Fruit fly (Drosophila melanogaster) Kc167 (cell line): Measurements from ENCODE around the gene CG42588.

Experiments used
- Myc ChIP-seq: fragments of >200 bp; optimal IDR thresholded peaks from 2 replicates; lab custom pipeline; 2017; ENCODE audit warnings: missing external identifiers
- Sin3A ChIP-seq: fragments of >200 bp; optimal IDR thresholded peaks from 2 replicates; lab custom pipeline; 2018; ENCODE audit warnings: missing external identifiers
- h ChIP-seq: fragments of >200 bp; optimal IDR thresholded peaks from 3 replicates; lab custom pipeline; 2018; ENCODE audit warnings: missing external identifiers
- insv ChIP-seq: fragments of >200 bp; optimal IDR thresholded peaks from 3 replicates; lab custom pipeline; 2018; ENCODE audit warnings: missing external identifiers
- psq ChIP-seq: fragments of >200 bp; optimal IDR thresholded peaks from 2 replicates; lab custom pipeline; 2017; ENCODE audit warnings: missing external identifiers
- ttk ChIP-seq: sonication (Bioruptor generic); optimal IDR thresholded peaks from 2 replicates; lab custom pipeline; 2017; ENCODE audit warnings: missing external identifiers

The CG42588 gene

DNA sequence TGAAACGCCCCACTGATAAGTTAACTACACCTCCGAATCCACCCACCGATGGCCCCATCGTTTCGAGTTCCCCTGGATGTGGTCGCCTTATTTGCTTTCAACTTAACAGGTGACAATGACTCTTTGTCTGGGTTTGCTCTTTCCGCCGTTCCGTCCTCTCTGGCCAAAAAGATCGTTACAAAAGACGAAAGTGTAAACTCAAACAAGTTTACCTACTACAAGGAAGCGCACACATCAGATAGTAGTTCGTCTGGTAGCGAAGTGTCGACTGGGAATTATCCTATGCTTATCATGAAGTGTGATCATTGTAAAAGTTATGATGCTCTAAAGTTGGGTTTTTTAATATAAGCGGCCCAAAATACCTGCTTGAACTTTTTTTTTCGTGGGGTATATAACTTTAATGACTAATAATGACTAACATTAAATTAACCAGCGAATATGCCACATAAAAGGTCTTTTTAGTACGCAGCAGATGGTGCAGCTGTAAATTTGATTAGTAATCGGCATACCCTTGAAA, 15.2 kb upstream of the CG42588 start:
- TF ChIP-seq ttk (lab: Kevin White, UChicago): no peak
- no peak for TF ChIP-seq Sin3A (lab: Kevin White, UChicago)
- TF ChIP-seq insv (lab: Kevin White, UChicago): no peak
- TF ChIP-seq h (lab: Kevin White, UChicago): no peak
- TF ChIP-seq psq: no peak
- TF ChIP-seq Myc (lab: Kevin White, UChicago): no peak

DNA sequence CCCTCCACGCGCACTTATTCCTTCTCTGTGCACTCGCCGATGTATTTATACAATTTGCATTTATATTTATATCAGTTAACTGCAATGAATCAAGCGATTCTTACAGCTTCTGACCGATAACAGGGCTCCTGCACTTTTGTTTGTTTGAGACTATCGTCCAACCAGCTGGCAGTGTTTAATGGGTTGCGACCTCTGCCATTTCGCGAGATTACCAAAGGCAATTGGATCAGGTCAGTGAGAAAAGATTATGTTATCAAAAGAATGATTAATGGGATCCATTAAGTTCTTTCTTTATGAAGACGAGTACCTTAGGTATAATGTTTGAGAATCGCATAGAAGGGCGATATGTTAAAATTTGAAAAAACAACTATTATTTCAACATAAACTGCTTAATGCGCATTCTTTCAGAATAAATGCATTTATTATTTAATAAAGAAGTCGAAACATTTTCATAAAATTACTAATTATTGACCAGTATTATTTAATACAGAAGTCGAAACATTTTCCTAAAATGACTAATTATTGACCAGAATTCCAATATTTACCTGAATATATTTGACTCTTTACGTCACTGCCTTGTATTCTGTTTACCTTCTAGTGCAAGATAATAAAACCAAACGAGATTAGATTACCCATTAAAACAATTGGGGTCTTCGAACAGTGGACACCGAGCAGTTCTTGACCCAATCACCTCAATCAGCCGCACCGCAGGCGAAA, 14.5 kb upstream of the CG42588 start:
- no peak for TF ChIP-seq ttk (lab: Kevin White, UChicago)
- TF ChIP-seq Myc (lab: Kevin White, UChicago): no peak
- TF ChIP-seq insv (lab: Kevin White, UChicago): no peak
- TF ChIP-seq psq: no peak
- no peak for TF ChIP-seq Sin3A (lab: Kevin White, UChicago)
- no peak for TF ChIP-seq h (lab: Kevin White, UChicago)

DNA sequence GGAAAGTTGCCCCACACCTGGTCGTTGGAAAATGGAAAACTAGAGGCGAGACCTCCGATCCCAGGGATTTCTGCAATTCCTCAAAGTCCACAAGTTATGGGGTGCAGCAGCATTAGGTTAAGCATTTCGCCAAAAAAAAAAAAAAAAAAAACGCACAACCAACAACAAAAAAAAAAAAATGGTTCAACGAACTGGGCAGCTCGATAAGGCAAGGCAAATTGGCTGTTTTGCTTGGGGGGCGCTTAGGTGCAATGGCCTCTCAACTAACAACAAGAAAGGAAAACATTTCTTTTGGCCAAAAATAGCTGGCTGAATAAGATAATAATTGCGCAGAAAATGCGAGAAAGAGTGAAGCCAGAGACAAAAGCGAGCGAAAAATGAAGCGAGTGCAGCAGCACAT, 13.9 kb upstream of the CG42588 start:
- no peak for TF ChIP-seq ttk (lab: Kevin White, UChicago)
- no peak for TF ChIP-seq psq

dm6 chr3L:12802443-12802865, 11.6 kb upstream of the CG42588 start:
- TF ChIP-seq ttk (lab: Kevin White, UChicago): no peak
- TF ChIP-seq Sin3A (lab: Kevin White, UChicago): no peak
- TF ChIP-seq Myc (lab: Kevin White, UChicago): no peak
- TF ChIP-seq h (lab: Kevin White, UChicago): no peak
- TF ChIP-seq psq: no peak
- TF ChIP-seq insv (lab: Kevin White, UChicago): no peak

- TF ChIP-seq psq (no peak), h (lab: Kevin White, UChicago) (no peak)
Measured at dm6 chr3L:12803159-12804034, 10.7 kb upstream of the CG42588 start.

dm6 chr3L:12804035-12804729, 9.9 kb upstream of the CG42588 start:
- no peak for TF ChIP-seq h (lab: Kevin White, UChicago)
- TF ChIP-seq psq: no peak
- TF ChIP-seq Myc (lab: Kevin White, UChicago): no peak
- TF ChIP-seq ttk (lab: Kevin White, UChicago): no peak
- no peak for TF ChIP-seq Sin3A (lab: Kevin White, UChicago)
- no peak for TF ChIP-seq insv (lab: Kevin White, UChicago)

DNA sequence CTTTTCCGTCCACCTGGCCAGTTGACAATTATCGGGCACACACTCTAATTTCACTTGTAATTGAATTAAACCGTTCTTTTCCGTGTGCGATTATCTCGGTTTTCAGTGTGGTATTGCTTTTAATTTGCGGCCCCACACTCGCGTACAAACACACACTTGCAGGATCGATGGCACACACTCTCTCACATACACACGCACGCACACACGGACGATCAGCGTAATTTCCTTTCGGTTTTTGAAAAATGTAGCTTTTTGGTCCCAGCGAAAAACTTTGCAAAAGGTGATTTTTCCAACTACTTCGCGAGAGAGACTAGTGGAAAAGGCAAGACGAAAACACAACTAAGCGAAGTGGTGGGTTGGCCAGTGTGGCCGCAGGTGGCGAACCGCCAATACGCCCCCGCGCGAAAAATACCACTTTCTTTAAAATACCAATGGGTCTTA, 9.3 kb upstream of the CG42588 start, which contains the start of gene Atg1:
TSS of gene Atg1 (minus strand) at position 387 of the 441 bp plus-strand sequence.
- TF ChIP-seq psq (no peak), insv (lab: Kevin White, UChicago) (no peak), Myc (lab: Kevin White, UChicago) (no peak), ttk (lab: Kevin White, UChicago) (no peak), Sin3A (lab: Kevin White, UChicago) (no peak), h (lab: Kevin White, UChicago) (no peak)

dm6 chr3L:12805660-12806289, 8.3 kb upstream of the CG42588 start, which contains the start of gene Sap130:
Gene Sap130, plus strand, starts transcription at chr3L:12805902.
- no peak for TF ChIP-seq Sin3A (lab: Kevin White, UChicago)
- TF ChIP-seq insv (lab: Kevin White, UChicago): no peak
- no peak for TF ChIP-seq Myc (lab: Kevin White, UChicago)

DNA sequence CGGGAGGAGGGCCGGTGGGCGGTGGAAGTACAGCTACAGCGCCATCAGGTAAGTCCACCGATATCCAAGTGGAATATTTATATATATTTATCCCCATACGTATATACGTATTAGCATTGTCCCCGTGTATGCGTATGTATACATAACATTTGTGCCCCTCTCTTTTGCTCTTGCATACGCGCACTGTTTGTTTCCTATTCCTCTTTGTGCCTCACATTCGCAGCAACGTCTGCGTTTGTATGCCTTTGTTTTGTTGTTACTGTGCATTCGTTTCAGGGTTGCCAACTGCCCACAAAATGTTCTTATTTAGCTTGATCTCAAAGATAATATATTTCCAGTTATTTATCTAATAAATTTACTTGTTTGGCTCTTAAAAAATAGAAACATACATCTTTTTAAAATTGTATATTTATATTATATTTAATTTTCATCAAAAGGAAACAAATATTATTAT, 7.7 kb upstream of the CG42588 start:
- TF ChIP-seq insv (lab: Kevin White, UChicago) (no peak), psq (peak; percentile 97)

- no peak for TF ChIP-seq Myc (lab: Kevin White, UChicago)
- TF ChIP-seq insv (lab: Kevin White, UChicago): no peak
- TF ChIP-seq psq: no peak
- no peak for TF ChIP-seq ttk (lab: Kevin White, UChicago)
- no peak for TF ChIP-seq Sin3A (lab: Kevin White, UChicago)
- no peak for TF ChIP-seq h (lab: Kevin White, UChicago)
Measured at dm6 chr3L:12808421-12808820, 5.6 kb upstream of the CG42588 start, which contains the start of gene CG32110. Gene CG32110, plus strand, starts transcription at chr3L:12808721.

DNA sequence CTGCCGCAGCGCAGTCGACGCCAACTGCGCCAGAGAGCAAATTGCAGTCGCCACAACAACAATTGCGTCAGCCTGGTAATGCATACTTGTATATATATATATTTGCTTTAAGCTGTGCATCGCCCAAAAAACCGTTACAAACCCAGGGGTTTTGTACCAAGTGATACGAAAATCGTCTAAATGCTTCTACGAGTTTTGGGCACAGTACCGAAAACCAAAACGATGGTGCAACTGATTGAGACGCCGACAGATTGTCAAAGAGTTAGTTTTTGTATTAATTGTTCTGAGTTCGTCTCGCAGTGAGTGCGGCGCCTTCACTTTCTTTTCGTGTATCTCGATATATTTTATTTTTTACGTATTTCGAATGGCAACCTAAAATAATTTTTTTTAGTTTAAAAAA, 752 bp downstream of the CG42588 start:
- no peak for TF ChIP-seq insv (lab: Kevin White, UChicago)
- no peak for TF ChIP-seq h (lab: Kevin White, UChicago)
- no peak for TF ChIP-seq psq
- TF ChIP-seq Myc (lab: Kevin White, UChicago): no peak
- no peak for TF ChIP-seq Sin3A (lab: Kevin White, UChicago)
- TF ChIP-seq ttk (lab: Kevin White, UChicago): no peak
